Worm (Caenorhabditis elegans): ENCODE results near the gene srxa-13.

DNA sequence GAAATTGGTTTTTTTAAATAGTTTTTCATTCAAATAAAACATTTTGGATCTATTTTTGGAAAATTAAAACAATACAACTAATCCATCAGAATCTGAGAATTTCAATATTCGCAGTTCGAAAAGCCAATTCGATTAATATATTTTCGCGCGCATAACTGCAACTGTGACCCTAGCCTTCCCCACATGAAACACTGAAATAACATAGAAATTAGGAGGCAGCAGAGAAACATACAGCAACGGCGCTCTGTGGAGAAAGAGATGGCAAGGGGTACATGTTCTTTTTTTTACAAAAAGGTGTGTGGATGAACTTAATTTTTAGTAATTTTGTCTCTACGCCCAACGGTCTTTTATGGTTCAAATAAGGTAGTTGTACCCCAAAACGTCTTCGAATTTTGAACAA, 49.4 kb upstream of the srxa-13 start:
- TF ChIP-seq R02D3.7 (tag; optimal IDR thresholded peaks at IDR 0.05) (no peak), ZK546.5 (tag; optimal IDR thresholded peaks at IDR 0.05) (no peak), nhr-25 (tag; optimal IDR thresholded peaks at IDR 0.05) (peak; percentile 19), ceh-28 (tag; optimal IDR thresholded peaks at IDR 0.05) (no peak), snpc-4 (tag; optimal IDR thresholded peaks at IDR 0.05) (peak; percentile 28), nhr-12 (tag; optimal IDR thresholded peaks at IDR 0.05) (no peak), zag-1 (tag; optimal IDR thresholded peaks at IDR 0.05) (no peak), nhr-11 (tag; optimal IDR thresholded peaks at IDR 0.05) (no peak), ama-1 (optimal IDR thresholded peaks at IDR 0.05) (no peak), jun-1 (tag; optimal IDR thresholded peaks at IDR 0.05) (no peak), egl-27 (tag; optimal IDR thresholded peaks at IDR 0.05) (no peak), fos-1 (tag; optimal IDR thresholded peaks at IDR 0.05) (no peak), mdl-1 (tag; optimal IDR thresholded peaks at IDR 0.05) (no peak)

All from whole organism, L3 larva.